Worm (Caenorhabditis elegans): ENCODE measurements around the gene F09E5.14.

The F09E5.14 gene

ce11 chrII:5379614-5380077 lies 35.0 kb upstream of the F09E5.14 start, which contains the start of gene pkc-3 (continued):
- TF ChIP-seq lir-3 (tag; optimal IDR thresholded peaks at IDR 0.05), result no peak
- TF ChIP-seq gei-8 (GFP tag; optimal IDR thresholded peaks at IDR 0.05), result peak; percentile 77
- TF ChIP-seq spr-1 (tag; optimal IDR thresholded peaks at IDR 0.05), result peak; percentile 51
- TF ChIP-seq zfp-2 (tag; optimal IDR thresholded peaks at IDR 0.05), result no peak
- peak; percentile 87 for TF ChIP-seq nhr-41 (GFP tag; IDR thresholded peaks at IDR 0.05)
- TF ChIP-seq nhr-6 (tag; optimal IDR thresholded peaks at IDR 0.05), result peak; percentile 93
- peak; percentile 39; the same call in 1 of the 2 replicates for TF ChIP-seq pha-4 (GFP tag; IDR thresholded peaks at IDR 0.05)
- peak; percentile 68 for TF ChIP-seq pha-4 (tag; optimal IDR thresholded peaks at IDR 0.05)
- peak; percentile 86 for TF ChIP-seq mxl-3 (GFP tag; optimal IDR thresholded peaks at IDR 0.05)
- no peak for TF ChIP-seq ceh-28 (tag; optimal IDR thresholded peaks at IDR 0.05)
- peak; percentile 50 for TF ChIP-seq duxl-1 (tag; optimal IDR thresholded peaks at IDR 0.05; ENCODE audit: poor library complexity)
- TF ChIP-seq ama-1 (optimal IDR thresholded peaks at IDR 0.05), result peak; percentile 70

ce11 chrII:5378239-5378521 lies 33.5 kb upstream of the F09E5.14 start:
- TF ChIP-seq sdz-12 (GFP tag; optimal IDR thresholded peaks at IDR 0.05), result no peak
- no peak for TF ChIP-seq ceh-62 (tag; optimal IDR thresholded peaks at IDR 0.05)
- no peak for TF ChIP-seq Y5F2A.4 (GFP tag; optimal IDR thresholded peaks at IDR 0.05)
- TF ChIP-seq hlh-11 (tag; optimal IDR thresholded peaks at IDR 0.05), result peak; percentile 1
- peak; percentile 50 for TF ChIP-seq hlh-30 (tag; optimal IDR thresholded peaks at IDR 0.05; ENCODE audit: insufficient read depth)
- peak in 1 of 2 experiments; percentile 49 for TF ChIP-seq unc-62 (GFP tag; optimal IDR thresholded peaks at IDR 0.05 in 1 of 2)
- no peak for TF ChIP-seq unc-62 (tag; optimal IDR thresholded peaks at IDR 0.05)
- TF ChIP-seq aha-1 (tag), result no peak
- no peak for TF ChIP-seq set-16 (GFP tag; IDR thresholded peaks at IDR 0.05)
- peak; percentile 44 for TF ChIP-seq nhr-28 (tag; optimal IDR thresholded peaks at IDR 0.05)
- peak in 1 of 2 experiments; percentile 11 for TF ChIP-seq lsy-2 (tag; optimal IDR thresholded peaks at IDR 0.05)

- TF ChIP-seq unc-62 (GFP tag; optimal IDR thresholded peaks at IDR 0.05 in 1 of 2) (peak in 1 of 2 experiments; percentile 98), unc-62 (tag; optimal IDR thresholded peaks at IDR 0.05) (no peak), F26F4.8 (GFP tag; conservative IDR thresholded peaks at IDR 0.05) (no peak), Y48G9A.11 (GFP tag; IDR thresholded peaks at IDR 0.05) (peak; percentile 58; the same call in 1 of the 2 replicates), aha-1 (tag) (peak; percentile 22), madf-9 (GFP tag; conservative IDR thresholded peaks at IDR 0.05) (no peak), lin-38 (GFP tag; IDR thresholded peaks at IDR 0.05) (peak; percentile 58; the same call in 1 of the 2 replicates), lsy-2 (tag; optimal IDR thresholded peaks at IDR 0.05) (peak in 1 of 2 experiments; percentile 45), daf-16 (GFP tag; optimal IDR thresholded peaks at IDR 0.05) (no peak), daf-16 (tag; optimal IDR thresholded peaks at IDR 0.05) (peak; percentile 32), Y75B8A.6 (GFP tag; IDR thresholded peaks at IDR 0.05) (no peak), unc-130 (GFP tag; optimal IDR thresholded peaks at IDR 0.05) (peak; percentile 56), F49E8.2 (tag; optimal IDR thresholded peaks at IDR 0.05; ENCODE audit: borderline replicate concordance) (peak; percentile 18), hmg-1.1 (GFP tag; IDR thresholded peaks at IDR 0.05) (0 out of 2 replicates have a peak, but pooled peaks have one; percentile 30)
These were observed 33.0 kb upstream of the F09E5.14 start, which contains the start of gene prdx-2 for ce11 chrII:5377467-5378238. prdx-2 (plus strand) TSS chrII:5378195.

- TF ChIP-seq aly-2 (tag; optimal IDR thresholded peaks at IDR 0.05), result no peak
- TF ChIP-seq ama-1 (optimal IDR thresholded peaks at IDR 0.05), result no peak
- TF ChIP-seq ces-1 (GFP tag; optimal IDR thresholded peaks at IDR 0.05), result no peak
- no peak for TF ChIP-seq nhr-77 (tag; optimal IDR thresholded peaks at IDR 0.05)
- no peak for TF ChIP-seq F49E8.2 (tag; optimal IDR thresholded peaks at IDR 0.05; ENCODE audit: borderline replicate concordance)
These were observed 30.3 kb upstream of the F09E5.14 start, which contains the start of gene algn-2 for ce11 chrII:5374967-5375366. algn-2 (plus strand) TSS chrII:5375267.

Measured in whole organism, L4 larva.